Worm (Caenorhabditis elegans): ENCODE results near the gene C34D10.5.

C34D10.5 gene

DNA sequence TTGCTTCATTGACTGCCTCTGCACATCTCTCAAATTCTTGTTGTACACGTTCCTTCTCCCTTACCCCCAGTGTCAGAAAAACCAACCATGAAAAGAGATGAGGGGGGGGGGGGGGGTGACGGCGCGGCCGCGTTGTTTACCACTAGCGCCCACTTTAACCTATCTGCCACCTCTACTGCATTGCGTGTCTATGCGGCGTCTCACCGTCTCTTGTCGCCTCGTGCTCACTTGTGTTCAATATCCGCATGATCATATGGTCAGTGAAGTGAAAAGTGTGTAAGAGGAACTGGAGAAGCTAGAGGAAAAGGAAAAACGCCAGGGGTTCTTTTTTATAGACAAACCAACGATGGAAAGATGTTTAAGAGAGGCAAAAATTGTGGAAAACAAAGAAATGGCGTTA is 1.8 kb downstream of the C34D10.5 start (continued):
- TF ChIP-seq ets-4 (GFP tag; optimal IDR thresholded peaks at IDR 0.05): peak; percentile 37
- TF ChIP-seq Y53G8AR.9 (GFP tag; conservative IDR thresholded peaks at IDR 0.05): peak; percentile 56; the same call in 1 of the 2 replicates
- TF ChIP-seq pbrm-1 (GFP tag; IDR thresholded peaks at IDR 0.05): peak; percentile 80
- no peak for TF ChIP-seq bed-2 (GFP tag; IDR thresholded peaks at IDR 0.05)
- TF ChIP-seq mcd-1 (GFP tag; IDR thresholded peaks at IDR 0.05): peak; percentile 58
- TF ChIP-seq ZK185.1 (tag; optimal IDR thresholded peaks at IDR 0.05; ENCODE audit: poor library complexity, severe bottlenecking): peak; percentile 58
- no peak for TF ChIP-seq F55B11.4 (tag; optimal IDR thresholded peaks at IDR 0.05; ENCODE audit: borderline replicate concordance, insufficient read depth)
- no peak for TF ChIP-seq rpc-1 (optimal IDR thresholded peaks at IDR 0.05)
- TF ChIP-seq rpc-1 (tag; optimal IDR thresholded peaks at IDR 0.05): no peak
- TF ChIP-seq F52B5.7 (tag; optimal IDR thresholded peaks at IDR 0.05): peak; percentile 75
- no peak for TF ChIP-seq ztf-28 (GFP tag; IDR thresholded peaks at IDR 0.05)
- peak; percentile 30 for TF ChIP-seq zim-3 (tag; optimal IDR thresholded peaks at IDR 0.05)
- TF ChIP-seq B0261.1 (tag; optimal IDR thresholded peaks at IDR 0.05): peak; percentile 12
- no peak for TF ChIP-seq madf-8 (GFP tag; conservative IDR thresholded peaks at IDR 0.05)
- TF ChIP-seq nhr-80 (tag; optimal IDR thresholded peaks at IDR 0.05): peak; percentile 80
- no peak for TF ChIP-seq sptf-2 (GFP tag; optimal IDR thresholded peaks at IDR 0.05)
- no peak for TF ChIP-seq nhr-120 (GFP tag; IDR thresholded peaks at IDR 0.05)
- TF ChIP-seq egrh-3 (GFP tag; IDR thresholded peaks at IDR 0.05): peak; percentile 83
- peak; percentile 85 for TF ChIP-seq somi-1 (GFP tag; optimal IDR thresholded peaks at IDR 0.05)
- 0 out of 2 replicates have a peak, but pooled peaks have one; percentile 44 for TF ChIP-seq Y56A3A.18 (GFP tag; IDR thresholded peaks at IDR 0.05)
- TF ChIP-seq repo-1 (tag; optimal IDR thresholded peaks at IDR 0.05): peak; percentile 63
- TF ChIP-seq B0336.3 (GFP tag; IDR thresholded peaks at IDR 0.05): peak; percentile 74
- TF ChIP-seq snpc-1.3 (tag; optimal IDR thresholded peaks at IDR 0.05; ENCODE audit: insufficient read depth): no peak
- TF ChIP-seq hlh-26 (GFP tag; conservative IDR thresholded peaks at IDR 0.05): no peak
- TF ChIP-seq unc-62 (GFP tag; optimal IDR thresholded peaks at IDR 0.05): no peak
- no peak for TF ChIP-seq D2030.7 (GFP tag; IDR thresholded peaks at IDR 0.05)
- TF ChIP-seq attf-3 (GFP tag; conservative IDR thresholded peaks at IDR 0.05): no peak; the same call in 1 of the 2 replicates
- peak; percentile 74 for TF ChIP-seq cebp-1 (GFP tag; IDR thresholded peaks at IDR 0.05)
- TF ChIP-seq cebp-1 (tag; optimal IDR thresholded peaks at IDR 0.05): peak; percentile 92
- peak in 1 of 3 experiments; percentile 76 for TF ChIP-seq lin-35 (GFP tag; optimal IDR thresholded peaks at IDR 0.05)
- peak; percentile 45 for TF ChIP-seq tlf-1 (GFP tag; optimal IDR thresholded peaks at IDR 0.05)
- TF ChIP-seq egl-44 (GFP tag; IDR thresholded peaks at IDR 0.05): peak; percentile 80; the same call in 1 of the 2 replicates
- no peak for TF ChIP-seq Y79H2A.3 (GFP tag; conservative IDR thresholded peaks at IDR 0.05)
- TF ChIP-seq dpl-1 (GFP tag; optimal IDR thresholded peaks at IDR 0.05): no peak
- TF ChIP-seq B0035.1 (tag; optimal IDR thresholded peaks at IDR 0.05): no peak
- TF ChIP-seq tbx-9 (tag; optimal IDR thresholded peaks at IDR 0.05; ENCODE audit: borderline replicate concordance): no peak
- TF ChIP-seq snpc-1.1 (tag; optimal IDR thresholded peaks at IDR 0.05; ENCODE audit: insufficient read depth): no peak
- no peak for TF ChIP-seq F57A8.1 (GFP tag; optimal IDR thresholded peaks at IDR 0.05)
- peak; percentile 98 for TF ChIP-seq ceh-27 (GFP tag; optimal IDR thresholded peaks at IDR 0.05)
- peak; percentile 87 for TF ChIP-seq dox-1 (GFP tag; IDR thresholded peaks at IDR 0.05)
- TF ChIP-seq nhr-90 (tag; optimal IDR thresholded peaks at IDR 0.05): peak; percentile 25
- peak; percentile 61 for TF ChIP-seq lin-54 (GFP tag; optimal IDR thresholded peaks at IDR 0.05)
- TF ChIP-seq C17E4.6 (GFP tag; IDR thresholded peaks at IDR 0.05): peak; percentile 56; the same call in 1 of the 2 replicates
- peak; percentile 81 for TF ChIP-seq K11D2.4 (GFP tag; IDR thresholded peaks at IDR 0.05)
- no peak for TF ChIP-seq dpff-1 (tag; optimal IDR thresholded peaks at IDR 0.05)
- TF ChIP-seq unc-130 (GFP tag; optimal IDR thresholded peaks at IDR 0.05): no peak
- TF ChIP-seq C06A6.2 (GFP tag; conservative IDR thresholded peaks at IDR 0.05): peak; percentile 79; the same call in 1 of the 2 replicates
- TF ChIP-seq F33H1.4 (GFP tag; IDR thresholded peaks at IDR 0.05): 0 out of 2 replicates have a peak, but pooled peaks have one; percentile 9
